Fruit fly (Drosophila melanogaster) whole organism, embryonic: ENCODE measurements around the gene Hip14.

Experiments
- Ada2b ChIP-seq: fragments of 200-800 bp; sonication (Bioruptor generic); IDR thresholded peaks from 2 replicates; pipeline ENCODE4 v1.3.6; 2022; ENCODE audit warnings: missing biosample characterization, missing genetic modification characterization
- CG1647 ChIP-seq: fragments of 200-800 bp; sonication (Bioruptor generic); optimal IDR thresholded peaks from 3 replicates; lab custom pipeline; 2016; ENCODE audit warnings: missing biosample characterization, missing genetic modification characterization
- CG4424 ChIP-seq: fragments of 200-800 bp; sonication (Bioruptor generic); optimal IDR thresholded peaks from 3 replicates; lab custom pipeline; 2016; ENCODE audit warnings: missing biosample characterization, missing genetic modification characterization
- CG4707 ChIP-seq: fragments of 200-800 bp; sonication (Bioruptor generic); optimal IDR thresholded peaks from 2 replicates; lab custom pipeline; 2018; ENCODE audit warnings: missing biosample characterization, mild to moderate bottlenecking, missing genetic modification characterization, moderate library complexity
- CG7839 ChIP-seq: fragments of 200-800 bp; sonication (Bioruptor generic); optimal IDR thresholded peaks from 3 replicates; lab custom pipeline; 2018; ENCODE audit warnings: missing biosample characterization, mild to moderate bottlenecking, missing genetic modification characterization, moderate library complexity
- CG7987 ChIP-seq: fragments of 200-800 bp; sonication (Bioruptor generic); optimal IDR thresholded peaks from 2 replicates; lab custom pipeline; 2018; ENCODE audit warnings: missing biosample characterization, mild to moderate bottlenecking, missing genetic modification characterization, moderate library complexity
- Scr ChIP-seq: fragments of 200-800 bp; sonication (Bioruptor generic); IDR thresholded peaks from 2 replicates; pipeline ENCODE4 v1.3.6; 2022; ENCODE audit warnings: missing biosample characterization, missing genetic modification characterization; ENCODE audit not compliant: partially characterized antibody
- kah ChIP-seq: fragments of 200-800 bp; sonication (Bioruptor generic); optimal IDR thresholded peaks from 2 replicates; lab custom pipeline; 2018; ENCODE audit warnings: missing biosample characterization, mild to moderate bottlenecking, missing genetic modification characterization
- nerfin-2 ChIP-seq: fragments of 200-800 bp; sonication (Bioruptor generic); IDR thresholded peaks from 2 replicates; pipeline ENCODE4 v1.3.6; 2022; ENCODE audit warnings: missing biosample characterization, missing genetic modification characterization; ENCODE audit not compliant: partially characterized antibody
- tll ChIP-seq, 2 experiments: fragments of 200-800 bp in 1 of 2; fragments of >200 bp in 1 of 2; sonication (Bioruptor generic) in 1 of 2; optimal IDR thresholded peaks; 2 replicates each; lab custom pipeline; 2017 to 2019; ENCODE audit warnings: missing biosample characterization in 2 of 2, missing genetic modification characterization in 2 of 2, mild to moderate bottlenecking in 1 of 2, moderate library complexity in 1 of 2
- zf30C ChIP-seq: fragments of 200-800 bp; sonication (Bioruptor generic); optimal IDR thresholded peaks from 3 replicates; lab custom pipeline; 2018; ENCODE audit warnings: missing biosample characterization, mild to moderate bottlenecking, missing genetic modification characterization

DNA sequence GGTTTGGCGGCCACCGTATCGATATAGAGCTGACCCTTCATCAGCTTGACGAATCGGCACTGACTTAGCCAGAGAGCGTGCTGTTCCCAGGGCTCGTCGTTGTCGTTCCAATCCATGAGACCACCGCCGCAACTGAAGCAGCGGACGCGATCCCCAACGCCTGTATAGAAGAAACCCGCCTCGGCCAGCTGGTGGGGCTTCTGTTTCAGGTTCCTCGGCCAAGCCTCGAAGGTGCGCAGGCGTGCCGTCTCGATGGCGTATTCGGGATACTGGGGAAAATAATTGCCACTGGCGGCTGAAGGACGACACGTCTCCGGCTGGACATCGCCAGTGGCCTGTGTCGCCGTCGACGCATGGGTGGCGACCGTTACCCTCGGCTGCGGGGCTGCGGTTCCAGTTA lies 51.0 kb downstream of the Hip14 start:
- TF ChIP-seq CG4424 (GFP tag; lab: Kevin White, UChicago): no peak
- no peak for TF ChIP-seq CG7987
- no peak for TF ChIP-seq zf30C (GFP tag; lab: Kevin White, UChicago)
- TF ChIP-seq tll (GFP tag; optimal IDR thresholded peaks at IDR 0.05; lab: Kevin White, UChicago): no peak
- TF ChIP-seq kah: no peak
- TF ChIP-seq CG7839: no peak
- TF ChIP-seq CG4707: no peak
- TF ChIP-seq CG1647 (GFP tag; lab: Kevin White, UChicago): no peak
- TF ChIP-seq Ada2b (GFP tag; lab: Robert Waterston, UW): no peak
- no peak for TF ChIP-seq nerfin-2 (GFP tag; lab: Robert Waterston, UW)
- no peak for TF ChIP-seq Scr
